Worm (Caenorhabditis elegans) whole organism, L1 larva: ENCODE data around the gene T28C6.7.

Experiments
- aly-2 ChIP-seq: fragments of 150-350 bp; optimal IDR thresholded peaks from 2 replicates; lab custom pipeline; 2014; ENCODE audit warnings: missing biosample characterization, missing genetic modification characterization
- ces-1 ChIP-seq: fragments of 150-350 bp; optimal IDR thresholded peaks from 2 replicates; lab custom pipeline; 2014; ENCODE audit warnings: missing biosample characterization, missing genetic modification reagents, missing genetic modification characterization
- fkh-8 ChIP-seq: sonication (generic microtip); optimal IDR thresholded peaks from 2 replicates; lab custom pipeline; 2016; ENCODE audit warnings: mild to moderate bottlenecking, missing genetic modification characterization, missing compliant biosample characterization
- pag-3 ChIP-seq: sonication (generic microtip); optimal IDR thresholded peaks from 2 replicates; lab custom pipeline; 2017; ENCODE audit warnings: missing genetic modification characterization, mild to moderate bottlenecking, missing compliant biosample characterization, antibody characterized with exemption, borderline replicate concordance; ENCODE audit not compliant: insufficient read depth
- rnt-1 ChIP-seq: sonication (generic microtip); optimal IDR thresholded peaks from 2 replicates; lab custom pipeline; 2016; ENCODE audit warnings: mild to moderate bottlenecking, missing genetic modification characterization, moderate library complexity, missing compliant biosample characterization

ce11 chrIV:8778045-8778444 is 49.6 kb upstream of the T28C6.7 start, which contains the start of gene C33D9.6:
- no peak for TF ChIP-seq aly-2
- no peak for TF ChIP-seq ces-1 (GFP tag; lab: Kevin White, UChicago)
- no peak for TF ChIP-seq fkh-8 (tag; lab: Kevin White, UChicago)
- no peak for TF ChIP-seq rnt-1 (tag; lab: Kevin White, UChicago)
- TF ChIP-seq pag-3 (tag; lab: Kevin White, UChicago): no peak
